Worm (Caenorhabditis elegans) whole organism, early embryonic: Measurements from ENCODE around the gene ech-9.

Experiments
- B0310.2 ChIP-seq: sonication (generic microtip); optimal IDR thresholded peaks from 2 replicates; lab custom pipeline; 2016; ENCODE audit warnings: mild to moderate bottlenecking, missing genetic modification characterization, missing compliant biosample characterization
- F13C5.2 ChIP-seq: sonication (generic microtip); optimal IDR thresholded peaks from 2 replicates; lab custom pipeline; 2017; ENCODE audit warnings: mild to moderate bottlenecking, missing genetic modification characterization, inconsistent platforms, missing compliant biosample characterization
- aly-1 ChIP-seq: sonication (generic microtip); optimal IDR thresholded peaks from 2 replicates; lab custom pipeline; 2016; ENCODE audit warnings: missing genetic modification characterization, missing compliant biosample characterization
- ama-1 ChIP-seq: fragments of 150-350 bp; optimal IDR thresholded peaks from 2 replicates; lab custom pipeline; 2014
- ceh-13 ChIP-seq: fragments of 200-800 bp; sonication (Bioruptor generic); optimal IDR thresholded peaks from 2 replicates; lab custom pipeline; 2018; ENCODE audit warnings: mild to moderate bottlenecking, missing genetic modification characterization, missing compliant biosample characterization
- ceh-36 ChIP-seq: sonication (generic microtip); optimal IDR thresholded peaks from 2 replicates; lab custom pipeline; 2016; ENCODE audit warnings: missing genetic modification characterization, inconsistent platforms, missing compliant biosample characterization
- ets-7 ChIP-seq: sonication (generic microtip); optimal IDR thresholded peaks from 2 replicates; lab custom pipeline; 2016; ENCODE audit warnings: missing genotype, missing genetic modification characterization, missing compliant biosample characterization
- flt-1 ChIP-seq: fragments of 200-800 bp; sonication (Bioruptor generic); IDR thresholded peaks from 2 replicates; pipeline ENCODE4 v1.3.6; 2022; ENCODE audit warnings: missing genetic modification characterization, missing compliant biosample characterization
- hmbx-1 ChIP-seq: sonication (generic microtip); optimal IDR thresholded peaks from 2 replicates; lab custom pipeline; 2016; ENCODE audit warnings: mild to moderate bottlenecking, missing genetic modification characterization, missing compliant biosample characterization
- hmg-4 ChIP-seq: fragments of 200-800 bp; sonication (Bioruptor generic); optimal IDR thresholded peaks from 2 replicates; lab custom pipeline; 2018; ENCODE audit warnings: mild to moderate bottlenecking, missing genetic modification characterization, missing compliant biosample characterization
- hnd-1 ChIP-seq: sonication (generic microtip); optimal IDR thresholded peaks from 2 replicates; lab custom pipeline; 2016; ENCODE audit warnings: missing genetic modification characterization, missing compliant biosample characterization
- pes-1 ChIP-seq: fragments of 200-800 bp; sonication (Bioruptor generic); IDR thresholded peaks from 2 replicates; pipeline ENCODE4 v1.3.6; 2022; ENCODE audit warnings: missing genetic modification reagents, missing genetic modification characterization, missing compliant biosample characterization
- scrt-1 ChIP-seq: fragments of 200-800 bp; sonication (Bioruptor generic); IDR thresholded peaks from 2 replicates; pipeline ENCODE4 v1.3.6; 2022; ENCODE audit warnings: missing genetic modification characterization, missing compliant biosample characterization
- sea-1 ChIP-seq: fragments of 200-800 bp; sonication (Bioruptor generic); conservative IDR thresholded peaks from 2 replicates; pipeline ENCODE4 v1.3.6; 2022; ENCODE audit warnings: missing genetic modification characterization, missing compliant biosample characterization
- tbx-11 ChIP-seq: fragments of 200-800 bp; sonication (Bioruptor generic); IDR thresholded peaks from 2 replicates; pipeline ENCODE4 v1.3.6; 2022; ENCODE audit warnings: missing genetic modification characterization, missing compliant biosample characterization
- tbx-37 ChIP-seq: fragments of 200-800 bp; sonication (Bioruptor generic); conservative IDR thresholded peaks from 2 replicates; pipeline ENCODE4 v1.3.6; 2022; ENCODE audit warnings: missing genetic modification reagents, missing genetic modification characterization, missing compliant biosample characterization
- tra-4 ChIP-seq: sonication (generic microtip); optimal IDR thresholded peaks from 2 replicates; lab custom pipeline; 2017; ENCODE audit warnings: missing genetic modification characterization, missing compliant biosample characterization

ech-9 gene

DNA sequence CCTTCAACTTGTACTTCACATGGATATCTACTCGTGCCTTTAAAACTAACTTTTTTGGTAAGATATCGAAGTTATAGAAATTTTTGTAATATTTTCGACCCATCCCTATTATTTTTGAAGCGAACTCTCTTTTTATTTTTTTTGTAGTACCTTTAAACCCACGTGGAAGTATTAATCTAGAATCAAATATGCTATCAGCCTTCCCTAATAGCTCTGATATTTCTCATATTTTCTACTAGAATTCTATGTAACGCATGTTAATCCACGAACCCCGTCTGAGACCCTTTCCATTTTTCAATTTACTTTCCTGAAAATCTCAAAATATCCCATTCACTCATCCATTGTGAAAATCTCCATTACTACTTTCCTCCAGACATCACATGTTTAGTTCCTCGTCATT, 38.2 kb upstream of the ech-9 start:
- TF ChIP-seq B0310.2, result no peak
- TF ChIP-seq ceh-36, result no peak
- TF ChIP-seq tbx-37 (GFP tag; lab: Robert Waterston, UW), result no peak
- TF ChIP-seq ets-7 (tag; lab: Kevin White, UChicago), result no peak
- TF ChIP-seq hnd-1 (tag; lab: Kevin White, UChicago), result no peak
- TF ChIP-seq hmbx-1, result no peak
- TF ChIP-seq sea-1, result no peak

ce11 chrIV:10269137-10269933, 34.2 kb upstream of the ech-9 start, which contains the start of the genes nspd-7 and Y43C5A.2:
Gene nspd-7, minus strand, starts transcription at chrIV:10269187.
Gene Y43C5A.2, plus strand, starts transcription at chrIV:10269883.
- no peak for TF ChIP-seq ceh-36
- no peak for TF ChIP-seq B0310.2
- no peak for TF ChIP-seq hmg-4 (GFP tag; lab: Kevin White, UChicago)
- no peak for TF ChIP-seq flt-1
- TF ChIP-seq ets-7 (tag; lab: Kevin White, UChicago), result no peak
- no peak for TF ChIP-seq F13C5.2 (tag; lab: Kevin White, UChicago)
- no peak for TF ChIP-seq hmbx-1
- TF ChIP-seq tbx-37 (GFP tag; lab: Robert Waterston, UW), result no peak
- no peak for TF ChIP-seq aly-1 (tag; lab: Kevin White, UChicago)
- no peak for TF ChIP-seq pes-1 (GFP tag; lab: Robert Waterston, UW)
- no peak for TF ChIP-seq sea-1
- no peak for TF ChIP-seq tbx-11
- TF ChIP-seq ama-1, result no peak
- no peak for TF ChIP-seq scrt-1 (GFP tag; lab: Robert Waterston, UW)
- no peak for TF ChIP-seq ceh-13
- no peak for TF ChIP-seq tra-4
- TF ChIP-seq hnd-1 (tag; lab: Kevin White, UChicago), result no peak

DNA sequence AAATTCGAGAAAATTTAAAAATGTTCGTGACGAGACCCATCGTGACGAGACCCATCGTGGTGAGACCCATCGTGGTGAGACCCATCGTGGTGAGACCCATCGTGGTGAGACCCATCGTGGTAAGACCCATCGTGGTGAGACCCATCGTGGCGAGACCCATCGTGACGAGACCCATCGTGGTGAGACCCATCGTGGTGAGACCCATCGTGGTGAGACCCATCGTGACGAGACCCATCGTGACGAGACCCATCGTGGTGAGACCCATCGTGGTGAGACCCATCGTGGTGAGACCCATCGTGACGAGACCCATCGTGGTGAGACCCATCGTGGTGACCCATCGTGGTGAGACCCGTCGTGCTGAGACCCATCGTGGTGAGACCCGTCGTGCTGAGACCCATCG, 27.8 kb upstream of the ech-9 start:
- 0 out of 2 replicates have a peak, but pooled peaks have one; percentile 27 for TF ChIP-seq flt-1

ce11 chrIV:10261061-10261460, 25.9 kb upstream of the ech-9 start:
- no peak for TF ChIP-seq tbx-11
- TF ChIP-seq ama-1, result no peak
- no peak for TF ChIP-seq hnd-1 (tag; lab: Kevin White, UChicago)
- no peak for TF ChIP-seq hmg-4 (GFP tag; lab: Kevin White, UChicago)
- no peak for TF ChIP-seq ets-7 (tag; lab: Kevin White, UChicago)
- no peak for TF ChIP-seq pes-1 (GFP tag; lab: Robert Waterston, UW)
- TF ChIP-seq flt-1, result no peak
- no peak for TF ChIP-seq hmbx-1
- TF ChIP-seq scrt-1 (GFP tag; lab: Robert Waterston, UW), result no peak
- TF ChIP-seq ceh-36, result no peak
- TF ChIP-seq tbx-37 (GFP tag; lab: Robert Waterston, UW), result no peak

- no peak for TF ChIP-seq scrt-1 (GFP tag; lab: Robert Waterston, UW)
- TF ChIP-seq tbx-37 (GFP tag; lab: Robert Waterston, UW), result no peak
- TF ChIP-seq pes-1 (GFP tag; lab: Robert Waterston, UW), result no peak
These were observed 24.4 kb upstream of the ech-9 start, which contains the start of gene F01G10.9 for ce11 chrIV:10259557-10259956. Gene F01G10.9, minus strand, starts transcription at chrIV:10259657.

- TF ChIP-seq ama-1 (no peak), ceh-36 (no peak), tra-4 (no peak)
These were observed 17.9 kb upstream of the ech-9 start for ce11 chrIV:10252886-10253639.

DNA sequence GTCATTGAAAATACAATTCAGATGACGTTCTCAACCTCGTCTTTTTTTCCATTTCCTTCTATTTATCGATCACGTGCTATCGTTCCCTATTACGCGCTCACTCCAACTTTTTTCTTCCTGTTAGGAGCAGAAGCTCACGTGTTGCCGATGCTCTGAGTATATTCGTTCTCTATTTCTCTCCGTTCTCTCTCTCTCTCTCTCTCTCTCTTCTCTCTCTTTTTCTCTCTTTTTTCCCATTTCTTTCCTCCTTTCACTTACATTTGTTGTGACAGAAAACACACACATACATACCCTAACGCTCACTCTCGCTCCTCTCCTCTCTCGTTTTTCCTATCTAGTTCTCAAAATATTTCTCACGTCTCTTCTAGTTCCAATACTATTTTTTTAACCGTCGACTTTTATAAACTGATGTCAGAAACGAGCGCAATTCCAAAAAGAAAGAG, 17.2 kb upstream of the ech-9 start:
- TF ChIP-seq aly-1 (tag; lab: Kevin White, UChicago) (no peak), sea-1 (no peak)

DNA sequence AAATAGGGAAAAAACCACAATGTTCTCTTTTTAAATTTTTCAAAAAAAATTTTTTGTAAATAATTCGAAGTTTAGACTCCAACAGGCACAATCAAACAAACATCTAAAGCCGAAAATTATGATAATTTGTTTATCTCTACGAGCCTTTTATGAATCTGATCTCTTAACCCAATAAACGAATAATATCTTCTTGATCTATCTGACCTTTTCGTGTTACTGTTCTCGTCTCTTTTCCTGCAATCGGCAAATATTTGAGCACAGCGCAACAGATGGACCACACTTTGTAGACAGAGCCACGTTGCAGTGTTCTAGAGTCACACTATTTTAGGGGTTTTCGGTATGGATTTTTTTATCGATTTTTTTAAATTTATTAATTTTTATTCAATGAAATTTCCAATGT, 16.6 kb upstream of the ech-9 start:
- TF ChIP-seq tbx-37 (GFP tag; lab: Robert Waterston, UW) (no peak), ceh-13 (no peak), scrt-1 (GFP tag; lab: Robert Waterston, UW) (no peak), tra-4 (no peak), pes-1 (GFP tag; lab: Robert Waterston, UW) (no peak), sea-1 (no peak), B0310.2 (no peak), aly-1 (tag; lab: Kevin White, UChicago) (no peak), tbx-11 (no peak), ama-1 (no peak), hnd-1 (tag; lab: Kevin White, UChicago) (no peak), hmg-4 (GFP tag; lab: Kevin White, UChicago) (no peak), F13C5.2 (tag; lab: Kevin White, UChicago) (no peak), hmbx-1 (no peak), flt-1 (no peak), ceh-36 (no peak)

- no peak for TF ChIP-seq hmbx-1
These were observed 16.1 kb upstream of the ech-9 start for ce11 chrIV:10251261-10251660.
